Fruit fly (Drosophila melanogaster) Kc167 (cell line): ENCODE measurements around the gene Pdss2.

ENCODE experiments used
- h ChIP-seq: fragments of >200 bp; optimal IDR thresholded peaks from 3 replicates; lab custom pipeline; 2018; ENCODE audit warnings: missing external identifiers
- insv ChIP-seq: fragments of >200 bp; optimal IDR thresholded peaks from 3 replicates; lab custom pipeline; 2018; ENCODE audit warnings: missing external identifiers
- psq ChIP-seq: fragments of >200 bp; optimal IDR thresholded peaks from 2 replicates; lab custom pipeline; 2017; ENCODE audit warnings: missing external identifiers
- ttk ChIP-seq: sonication (Bioruptor generic); optimal IDR thresholded peaks from 2 replicates; lab custom pipeline; 2017; ENCODE audit warnings: missing external identifiers

DNA sequence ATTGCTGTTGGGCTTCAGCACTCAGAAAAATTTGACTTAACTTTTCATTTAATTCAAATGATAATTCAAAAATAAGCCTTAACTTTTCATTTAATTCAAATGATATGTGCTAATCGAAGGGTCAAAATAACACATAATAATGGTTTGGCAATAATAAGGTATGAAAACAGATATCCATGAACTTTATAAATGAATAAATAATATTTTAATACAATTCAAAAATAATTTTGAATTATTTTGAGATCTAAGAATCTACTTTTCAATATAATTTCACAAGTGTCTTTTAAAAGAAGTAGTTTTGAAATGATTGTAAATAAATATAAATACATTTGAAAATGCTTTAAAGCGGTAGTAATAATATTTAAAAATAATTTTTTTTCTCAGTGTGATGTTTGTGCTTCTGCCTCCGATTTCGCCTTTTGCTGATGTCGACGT is 40.8 kb upstream of the Pdss2 start:
- TF ChIP-seq insv (lab: Kevin White, UChicago) (no peak), ttk (lab: Kevin White, UChicago) (no peak), h (no peak), psq (lab: Kevin White, UChicago) (no peak)
